Worm (Caenorhabditis elegans) whole organism, midembryonic: Measurements from ENCODE around the gene pitr-3.

Experiments used
- T22C8.4 ChIP-seq: fragments of 200-800 bp; sonication (Bioruptor generic); IDR thresholded peaks from 2 replicates; pipeline ENCODE4 v1.3.6; 2022; ENCODE audit warnings: missing genetic modification characterization, missing compliant biosample characterization
- cog-1 ChIP-seq: sonication (generic microtip); optimal IDR thresholded peaks from 2 replicates; lab custom pipeline; 2016; ENCODE audit warnings: missing genetic modification characterization, missing compliant biosample characterization
- flt-1 ChIP-seq: fragments of 200-800 bp; sonication (Bioruptor generic); IDR thresholded peaks from 2 replicates; pipeline ENCODE4 v1.3.6; 2022; ENCODE audit warnings: missing genetic modification characterization, missing compliant biosample characterization
- klf-2 ChIP-seq: fragments of 200-800 bp; sonication (Bioruptor generic); conservative IDR thresholded peaks from 2 replicates; pipeline ENCODE4 v1.3.6; 2022; ENCODE audit warnings: missing genetic modification reagents, missing genetic modification characterization, missing compliant biosample characterization
- med-1 ChIP-seq: sonication (generic microtip); optimal IDR thresholded peaks from 2 replicates; lab custom pipeline; 2017; ENCODE audit warnings: missing genetic modification characterization, mild to moderate bottlenecking, missing compliant biosample characterization, antibody characterized with exemption, missing genetic modification reagents; ENCODE audit not compliant: insufficient read depth
- ref-1 ChIP-seq: fragments of 200-800 bp; sonication (Bioruptor generic); conservative IDR thresholded peaks from 2 replicates; pipeline ENCODE4 v1.3.6; 2022; ENCODE audit warnings: missing genetic modification reagents, missing genetic modification characterization, missing compliant biosample characterization
- tab-1 ChIP-seq: fragments of 200-800 bp; sonication (Bioruptor generic); IDR thresholded peaks from 2 replicates; pipeline ENCODE4 v1.3.6; 2022; ENCODE audit warnings: missing genetic modification characterization, missing compliant biosample characterization
- ztf-23 ChIP-seq: fragments of 200-800 bp; sonication (Bioruptor generic); IDR thresholded peaks from 2 replicates; pipeline ENCODE4 v1.3.6; 2022; ENCODE audit warnings: missing genetic modification reagents, missing genetic modification characterization, missing compliant biosample characterization
- ztf-29 ChIP-seq: fragments of 200-800 bp; sonication (Bioruptor generic); IDR thresholded peaks from 2 replicates; pipeline ENCODE4 v1.3.6; 2022; ENCODE audit warnings: missing genetic modification reagents, missing genetic modification characterization, missing compliant biosample characterization

pitr-3 gene

DNA sequence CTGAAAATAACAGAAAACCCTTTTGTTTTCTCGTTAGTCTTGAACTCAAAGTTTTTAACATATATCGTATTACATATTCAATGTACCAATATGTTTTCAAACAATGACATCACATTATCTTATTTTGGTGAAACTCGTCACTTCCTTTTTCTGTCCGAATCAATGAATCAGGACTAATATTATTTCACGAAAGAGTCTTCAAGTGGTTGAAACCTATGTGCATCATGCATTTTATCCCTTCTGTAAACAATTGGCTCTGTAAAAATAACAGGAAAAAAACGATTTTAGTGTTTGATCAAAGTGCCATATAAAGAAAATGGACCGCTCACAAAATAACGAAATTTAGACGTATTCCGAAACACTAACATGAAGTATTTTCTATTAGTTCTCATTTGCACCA, 33.0 kb downstream of the pitr-3 start, which contains the start of gene F21C10.18:
Gene F21C10.18, plus strand, starts transcription at position 301 of the 400 bp plus-strand sequence.
- no peak for TF ChIP-seq cog-1 (tag; lab: Kevin White, UChicago)
- TF ChIP-seq ztf-29 (GFP tag; lab: Robert Waterston, UW): no peak
- no peak for TF ChIP-seq ref-1 (GFP tag; lab: Robert Waterston, UW)
- no peak for TF ChIP-seq flt-1 (GFP tag; lab: Robert Waterston, UW)
- TF ChIP-seq ztf-23 (GFP tag; lab: Robert Waterston, UW): no peak
- no peak for TF ChIP-seq med-1
- no peak for TF ChIP-seq klf-2 (GFP tag; lab: Robert Waterston, UW)
- no peak for TF ChIP-seq tab-1 (GFP tag; lab: Robert Waterston, UW)
- no peak for TF ChIP-seq T22C8.4 (GFP tag; lab: Robert Waterston, UW)

DNA sequence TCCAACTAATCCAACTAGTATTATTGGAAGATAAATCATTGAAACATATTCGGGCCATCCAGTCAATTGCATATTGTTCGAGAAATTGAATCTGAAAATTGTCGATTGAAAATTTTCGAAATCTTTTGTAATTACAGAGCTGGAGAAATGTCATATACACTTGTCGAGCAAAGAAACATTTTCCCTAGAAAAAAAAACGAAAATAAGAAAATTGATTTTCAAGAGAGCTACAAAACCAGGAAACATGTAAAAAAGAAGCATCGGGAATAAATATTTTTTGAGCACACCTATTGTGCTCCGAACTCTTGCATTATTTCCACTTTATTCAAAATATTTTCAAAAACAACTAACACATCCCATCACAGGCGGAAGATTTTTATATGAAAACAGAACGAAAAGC, 40.1 kb downstream of the pitr-3 start, which contains the start of gene frpr-6:
Gene frpr-6, minus strand, starts transcription at position 101 of the 400 bp plus-strand sequence.
- TF ChIP-seq klf-2 (GFP tag; lab: Robert Waterston, UW) (no peak), T22C8.4 (GFP tag; lab: Robert Waterston, UW) (no peak), ztf-23 (GFP tag; lab: Robert Waterston, UW) (no peak), med-1 (no peak), ref-1 (GFP tag; lab: Robert Waterston, UW) (no peak), tab-1 (GFP tag; lab: Robert Waterston, UW) (no peak), cog-1 (tag; lab: Kevin White, UChicago) (no peak), flt-1 (GFP tag; lab: Robert Waterston, UW) (no peak), ztf-29 (GFP tag; lab: Robert Waterston, UW) (no peak)

DNA sequence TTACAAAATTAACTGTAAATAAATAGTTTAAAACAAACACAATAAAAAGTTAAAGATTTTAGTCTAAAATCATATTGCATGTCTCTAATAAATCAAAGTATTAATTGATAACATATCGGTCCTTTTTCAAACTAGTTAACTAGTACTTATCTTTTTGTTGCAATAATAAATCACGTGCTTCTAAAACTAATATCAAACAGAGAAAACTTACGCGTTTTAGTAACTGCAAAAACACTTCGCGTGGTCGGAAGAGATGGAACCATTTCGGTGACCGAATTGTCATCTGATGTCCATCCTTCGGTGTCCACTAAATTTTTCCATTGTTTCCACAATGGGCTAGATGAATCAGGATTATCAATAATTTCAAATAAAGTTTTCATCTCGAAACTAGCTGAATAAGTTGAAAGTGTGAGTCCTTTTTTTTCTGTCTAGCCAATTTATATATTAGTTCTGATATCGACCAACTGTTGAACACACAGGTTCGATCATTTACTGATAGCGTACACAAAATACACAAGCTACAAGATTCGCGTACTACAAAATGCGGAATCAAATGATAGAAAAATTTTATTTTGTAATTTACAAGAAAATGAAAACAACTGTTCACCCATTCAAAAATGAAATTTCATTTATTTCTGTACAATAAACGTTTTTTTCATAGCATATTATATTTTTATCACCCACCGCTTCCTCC, 42.8 kb downstream of the pitr-3 start, which contains the start of gene F21C10.9:
Gene F21C10.9, minus strand, starts transcription at position 417 of the 694 bp plus-strand sequence.
- TF ChIP-seq ztf-29 (GFP tag; lab: Robert Waterston, UW): no peak
- TF ChIP-seq T22C8.4 (GFP tag; lab: Robert Waterston, UW): no peak
- TF ChIP-seq tab-1 (GFP tag; lab: Robert Waterston, UW): no peak
- TF ChIP-seq flt-1 (GFP tag; lab: Robert Waterston, UW): no peak
- no peak for TF ChIP-seq ztf-23 (GFP tag; lab: Robert Waterston, UW)
- TF ChIP-seq cog-1 (tag; lab: Kevin White, UChicago): no peak
- no peak for TF ChIP-seq klf-2 (GFP tag; lab: Robert Waterston, UW)

DNA sequence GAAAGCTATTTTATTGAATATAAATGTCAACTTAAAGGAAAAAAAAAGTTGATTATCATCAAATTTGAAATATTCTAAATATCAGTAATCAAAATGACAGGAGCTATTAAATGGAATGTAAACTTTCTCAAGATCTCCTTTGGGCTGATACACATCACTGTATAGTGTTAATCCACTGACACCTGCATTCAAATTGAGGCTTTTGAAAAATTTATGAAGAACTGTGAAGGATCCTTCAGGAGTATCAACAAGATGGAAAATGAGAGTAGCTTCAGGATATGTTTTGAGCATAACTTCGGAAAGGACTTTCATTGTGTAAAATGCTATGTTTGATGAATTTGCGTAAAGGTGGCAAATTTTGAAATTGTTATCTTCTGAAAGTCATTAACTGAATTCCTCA, 44.0 kb downstream of the pitr-3 start:
- TF ChIP-seq T22C8.4 (GFP tag; lab: Robert Waterston, UW) (no peak), med-1 (no peak), klf-2 (GFP tag; lab: Robert Waterston, UW) (no peak), cog-1 (tag; lab: Kevin White, UChicago) (no peak), flt-1 (GFP tag; lab: Robert Waterston, UW) (no peak), tab-1 (GFP tag; lab: Robert Waterston, UW) (no peak), ztf-29 (GFP tag; lab: Robert Waterston, UW) (no peak)

DNA sequence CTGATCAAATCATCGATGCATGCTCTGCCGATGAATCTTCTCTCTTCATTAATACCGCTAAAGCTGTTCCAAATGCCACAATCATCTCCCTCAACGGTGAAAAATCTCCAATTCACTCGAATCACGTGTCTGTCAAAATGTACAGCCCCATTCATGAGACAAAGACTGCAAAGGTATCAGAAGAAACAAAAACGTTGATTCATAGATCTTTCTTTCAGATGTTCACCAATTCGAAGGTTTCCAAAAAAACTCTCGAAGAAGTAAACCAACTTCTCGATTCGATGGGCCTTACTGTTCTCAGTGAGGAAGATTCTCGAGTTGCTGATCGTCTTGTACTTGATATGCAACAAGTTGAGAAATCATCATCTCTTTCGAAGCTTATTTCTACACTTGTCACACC, 44.5 kb downstream of the pitr-3 start:
- no peak for TF ChIP-seq cog-1 (tag; lab: Kevin White, UChicago)
- TF ChIP-seq tab-1 (GFP tag; lab: Robert Waterston, UW): no peak
- TF ChIP-seq med-1: no peak
- no peak for TF ChIP-seq flt-1 (GFP tag; lab: Robert Waterston, UW)
- TF ChIP-seq klf-2 (GFP tag; lab: Robert Waterston, UW): no peak
- TF ChIP-seq ref-1 (GFP tag; lab: Robert Waterston, UW): no peak
- TF ChIP-seq ztf-29 (GFP tag; lab: Robert Waterston, UW): no peak
- no peak for TF ChIP-seq ztf-23 (GFP tag; lab: Robert Waterston, UW)
- no peak for TF ChIP-seq T22C8.4 (GFP tag; lab: Robert Waterston, UW)

DNA sequence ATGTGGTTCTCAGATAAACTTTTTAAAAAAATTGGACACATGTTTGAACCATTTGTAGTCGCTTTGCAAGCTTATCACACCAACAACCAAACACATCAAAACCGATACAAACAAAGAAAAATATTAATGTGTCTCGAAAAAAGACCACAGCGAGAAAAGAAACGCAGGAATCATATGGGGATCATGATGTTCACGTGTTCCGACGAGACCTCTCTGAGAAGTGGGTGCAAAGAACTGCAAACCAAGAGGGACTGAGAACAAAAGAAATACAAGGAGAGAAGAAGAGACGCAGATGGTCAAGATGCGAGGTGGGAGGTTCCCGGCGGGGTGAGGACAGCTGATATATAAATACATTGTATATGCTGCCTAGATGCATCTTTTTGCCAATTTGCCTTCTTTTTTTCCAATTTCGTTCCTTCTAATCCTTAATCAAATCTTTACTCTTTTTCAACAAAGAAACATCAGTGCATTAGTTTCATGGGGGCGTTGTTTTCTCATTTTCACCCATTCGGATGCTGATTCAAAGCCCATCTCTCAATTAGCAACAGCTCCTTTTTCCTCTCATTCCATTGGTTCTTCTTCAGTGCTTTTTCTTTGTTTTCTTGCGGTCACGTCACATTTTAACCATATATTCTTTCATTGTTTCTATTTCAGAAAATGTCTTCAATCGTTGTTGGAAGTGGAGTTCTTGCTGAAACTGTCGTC, 45.4 kb downstream of the pitr-3 start, which contains the start of gene F21C10.10:
Gene F21C10.10, plus strand, starts transcription at position 655 of the 705 bp plus-strand sequence.
- TF ChIP-seq cog-1 (tag; lab: Kevin White, UChicago) (peak; percentile 68), T22C8.4 (GFP tag; lab: Robert Waterston, UW) (no peak), flt-1 (GFP tag; lab: Robert Waterston, UW) (0 out of 2 replicates have a peak, but pooled peaks have one; percentile 8), tab-1 (GFP tag; lab: Robert Waterston, UW) (no peak), ref-1 (GFP tag; lab: Robert Waterston, UW) (no peak), ztf-23 (GFP tag; lab: Robert Waterston, UW) (no peak), klf-2 (GFP tag; lab: Robert Waterston, UW) (no peak), ztf-29 (GFP tag; lab: Robert Waterston, UW) (no peak), med-1 (no peak)

DNA sequence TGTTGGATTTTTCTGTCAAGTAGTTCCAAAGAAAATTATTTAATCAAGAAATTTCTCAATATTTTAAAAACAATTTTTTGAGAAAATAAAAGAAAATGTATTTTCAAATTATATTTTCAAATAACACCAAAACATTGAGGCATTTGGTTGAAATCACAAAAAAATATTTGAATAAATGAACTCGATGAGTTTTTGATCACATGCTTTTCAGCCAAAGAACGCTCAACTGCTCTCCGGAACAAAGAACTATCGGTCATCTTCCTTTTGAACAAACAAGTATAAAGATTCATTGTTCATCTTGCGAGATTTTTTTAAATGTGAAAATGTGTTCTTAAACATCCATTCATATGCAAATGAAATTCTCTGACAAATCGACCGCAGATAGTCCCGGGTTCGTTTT, 46.2 kb downstream of the pitr-3 start:
- TF ChIP-seq flt-1 (GFP tag; lab: Robert Waterston, UW) (no peak), ztf-29 (GFP tag; lab: Robert Waterston, UW) (no peak), cog-1 (tag; lab: Kevin White, UChicago) (no peak), klf-2 (GFP tag; lab: Robert Waterston, UW) (no peak), ztf-23 (GFP tag; lab: Robert Waterston, UW) (no peak), med-1 (no peak), ref-1 (GFP tag; lab: Robert Waterston, UW) (no peak), T22C8.4 (GFP tag; lab: Robert Waterston, UW) (no peak), tab-1 (GFP tag; lab: Robert Waterston, UW) (no peak)

DNA sequence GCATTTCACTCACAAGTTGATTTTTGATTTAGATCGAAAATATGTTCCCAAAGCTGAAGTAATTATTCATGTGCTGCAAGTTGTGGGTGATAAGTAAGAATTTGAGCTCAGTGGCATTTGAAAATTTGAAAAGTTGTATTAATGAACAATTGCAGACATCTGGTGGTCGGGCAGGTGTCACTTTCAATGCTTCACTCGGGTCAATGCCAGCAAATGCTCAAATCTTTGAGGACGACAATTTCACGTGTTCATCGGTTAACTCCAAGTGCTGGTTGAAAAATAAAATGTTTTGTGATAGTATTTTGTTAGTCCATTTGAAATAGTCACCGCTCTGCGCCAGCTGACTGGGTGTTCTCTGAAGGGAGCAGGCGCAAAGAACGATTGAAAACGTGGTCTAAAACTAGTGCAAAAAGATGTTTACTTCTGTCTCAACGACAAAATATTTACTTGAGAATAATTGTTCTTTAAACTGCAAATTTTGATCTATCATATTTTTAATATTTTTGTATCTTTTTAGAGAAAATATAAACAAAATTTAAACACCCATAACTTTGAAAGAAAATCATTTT, 47.1 kb downstream of the pitr-3 start:
- TF ChIP-seq flt-1 (GFP tag; lab: Robert Waterston, UW) (no peak), med-1 (no peak), tab-1 (GFP tag; lab: Robert Waterston, UW) (no peak), cog-1 (tag; lab: Kevin White, UChicago) (no peak), ref-1 (GFP tag; lab: Robert Waterston, UW) (no peak), ztf-29 (GFP tag; lab: Robert Waterston, UW) (no peak), ztf-23 (GFP tag; lab: Robert Waterston, UW) (no peak), klf-2 (GFP tag; lab: Robert Waterston, UW) (no peak), T22C8.4 (GFP tag; lab: Robert Waterston, UW) (no peak)
